Worm (Caenorhabditis elegans): ENCODE results near the gene F46B3.7.

ce11 chrV:20634330-20634729 is 15.8 kb upstream of the F46B3.7 start, which contains the start of gene F46B3.16:
- TF ChIP-seq fkh-4 (tag; optimal IDR thresholded peaks at IDR 0.05; ENCODE audit: borderline replicate concordance): no peak
- no peak for TF ChIP-seq lir-3 (tag; optimal IDR thresholded peaks at IDR 0.05; ENCODE audit: poor library complexity)
- TF ChIP-seq fkh-8 (tag; optimal IDR thresholded peaks at IDR 0.05): no peak
- TF ChIP-seq fkh-10 (GFP tag; optimal IDR thresholded peaks at IDR 0.05): no peak
- no peak for TF ChIP-seq hlh-17 (GFP tag; optimal IDR thresholded peaks at IDR 0.05; ENCODE audit: borderline replicate concordance)
- TF ChIP-seq ceh-90 (tag; optimal IDR thresholded peaks at IDR 0.05): no peak
- no peak for TF ChIP-seq ztf-4 (tag; optimal IDR thresholded peaks at IDR 0.05)
- TF ChIP-seq blmp-1 (tag; optimal IDR thresholded peaks at IDR 0.05): no peak
- no peak for TF ChIP-seq sup-37 (GFP tag; optimal IDR thresholded peaks at IDR 0.05)
- TF ChIP-seq swsn-7 (tag; optimal IDR thresholded peaks at IDR 0.05): no peak
- TF ChIP-seq elt-2 (tag; optimal IDR thresholded peaks at IDR 0.05): no peak
- no peak for TF ChIP-seq nhr-237 (tag; optimal IDR thresholded peaks at IDR 0.05)
- no peak for TF ChIP-seq ceh-88 (GFP tag; IDR thresholded peaks at IDR 0.05)

Measured in whole organism, L1 larva.